Fruit fly (Drosophila melanogaster) whole organism, embryonic: ENCODE data around the gene Spn27A.
A peak's percentile ranks its signal among the peaks of the same experiment; 100 is the strongest.

Experiments used
- Asciz ChIP-seq: fragments of 200-800 bp; sonication (Bioruptor generic); optimal IDR thresholded peaks from 2 replicates; lab custom pipeline; 2017; ENCODE audit warnings: missing biosample characterization, mild to moderate bottlenecking, missing genetic modification characterization, missing genetic modification reagents
- Bteb2 ChIP-seq: fragments of 200-800 bp; sonication (Bioruptor generic); optimal IDR thresholded peaks from 2 replicates; lab custom pipeline; 2016; ENCODE audit warnings: missing biosample characterization, missing genetic modification characterization
- CG10543 ChIP-seq: fragments of 200-800 bp; sonication (Bioruptor generic); optimal IDR thresholded peaks from 3 replicates; lab custom pipeline; 2017; ENCODE audit warnings: missing biosample characterization, mild to moderate bottlenecking, missing genetic modification characterization, moderate library complexity
- CG12659 ChIP-seq: fragments of 200-800 bp; sonication (Bioruptor generic); optimal IDR thresholded peaks from 3 replicates; lab custom pipeline; 2017; ENCODE audit warnings: mild to moderate bottlenecking, missing biosample characterization, missing genetic modification reagents, missing genetic modification characterization
- CG13123 ChIP-seq: fragments of 200-800 bp; sonication (Bioruptor generic); optimal IDR thresholded peaks from 2 replicates; lab custom pipeline; 2016; ENCODE audit warnings: missing biosample characterization, missing genetic modification characterization
- CG13624 ChIP-seq: fragments of 200-800 bp; sonication (Bioruptor generic); optimal IDR thresholded peaks from 2 replicates; lab custom pipeline; 2016; ENCODE audit warnings: missing biosample characterization, missing genetic modification characterization
- CG15601 ChIP-seq: fragments of 200-800 bp; sonication (Bioruptor generic); optimal IDR thresholded peaks from 3 replicates; lab custom pipeline; 2019; ENCODE audit warnings: missing biosample characterization, mild to moderate bottlenecking, missing genetic modification characterization, moderate library complexity
- CG1603 ChIP-seq: fragments of 200-800 bp; sonication (Bioruptor generic); optimal IDR thresholded peaks from 2 replicates; lab custom pipeline; 2019; ENCODE audit warnings: missing biosample characterization, mild to moderate bottlenecking, missing genetic modification characterization, moderate library complexity
- CG17802 ChIP-seq: fragments of 200-800 bp; sonication (Bioruptor generic); optimal IDR thresholded peaks from 2 replicates; lab custom pipeline; 2018; ENCODE audit warnings: missing biosample characterization, mild to moderate bottlenecking, missing genetic modification characterization, moderate library complexity
- CG18764 ChIP-seq: fragments of 200-800 bp; sonication (Bioruptor generic); optimal IDR thresholded peaks from 3 replicates; lab custom pipeline; 2016; ENCODE audit warnings: missing biosample characterization, missing genetic modification characterization
- CG2120 ChIP-seq: fragments of 200-800 bp; sonication (Bioruptor generic); optimal IDR thresholded peaks from 3 replicates; lab custom pipeline; 2016; ENCODE audit warnings: missing biosample characterization, missing genetic modification characterization
- CG32532 ChIP-seq: fragments of 200-800 bp; sonication (Bioruptor generic); IDR thresholded peaks from 2 replicates; pipeline ENCODE4 v1.3.6; 2022; ENCODE audit warnings: missing biosample characterization, missing genetic modification characterization
- CG42726 ChIP-seq: fragments of 200-800 bp; sonication (Bioruptor generic); IDR thresholded peaks from 2 replicates; pipeline ENCODE4 v1.3.6; 2022; ENCODE audit warnings: missing biosample characterization, missing genetic modification characterization; ENCODE audit not compliant: partially characterized antibody
- CG43689 ChIP-seq: fragments of 200-800 bp; sonication (Bioruptor generic); IDR thresholded peaks from 2 replicates; pipeline ENCODE4 v1.3.6; 2022; ENCODE audit warnings: missing biosample characterization, missing genetic modification characterization
- CG4424 ChIP-seq: fragments of 200-800 bp; sonication (Bioruptor generic); optimal IDR thresholded peaks from 3 replicates; lab custom pipeline; 2016; ENCODE audit warnings: missing biosample characterization, missing genetic modification characterization
- CG7963 ChIP-seq: fragments of 200-800 bp; sonication (Bioruptor generic); IDR thresholded peaks from 3 replicates; pipeline ENCODE4 v1.3.6; 2022; ENCODE audit warnings: missing biosample characterization, missing genetic modification characterization; ENCODE audit not compliant: partially characterized antibody
- CG8290 ChIP-seq, 3 experiments: fragments of 200-800 bp; sonication (Bioruptor generic); optimal IDR thresholded peaks; 2 replicates each; lab custom pipeline; 2016 to 2019; ENCODE audit warnings: missing biosample characterization in 3 of 3, missing genetic modification characterization in 3 of 3, mild to moderate bottlenecking in 2 of 3, moderate library complexity in 1 of 3
- CG9817 ChIP-seq: fragments of 200-800 bp; sonication (Bioruptor generic); optimal IDR thresholded peaks from 2 replicates; lab custom pipeline; 2018; ENCODE audit warnings: missing biosample characterization, mild to moderate bottlenecking, missing genetic modification characterization, moderate library complexity
- CG9876 ChIP-seq: fragments of 200-800 bp; sonication (Bioruptor generic); optimal IDR thresholded peaks from 2 replicates; lab custom pipeline; 2016; ENCODE audit warnings: missing biosample characterization, missing genetic modification characterization
- CG9932 ChIP-seq: fragments of 200-800 bp; sonication (Bioruptor generic); IDR thresholded peaks from 2 replicates; pipeline ENCODE4 v1.3.6; 2022; ENCODE audit warnings: missing biosample characterization, missing genetic modification characterization
- CTCF ChIP-seq: fragments of 200-800 bp; sonication (Bioruptor generic); optimal IDR thresholded peaks from 2 replicates; lab custom pipeline; 2017; ENCODE audit warnings: missing biosample characterization, mild to moderate bottlenecking, missing genetic modification characterization, moderate library complexity
- Dek ChIP-seq: fragments of 200-800 bp; sonication (Bioruptor generic); optimal IDR thresholded peaks from 3 replicates; lab custom pipeline; 2019; ENCODE audit warnings: missing biosample characterization, mild to moderate bottlenecking, missing genetic modification characterization, moderate library complexity
- Dll ChIP-seq: fragments of 200-800 bp; sonication (Bioruptor generic); IDR thresholded peaks from 4 replicates; pipeline ENCODE4 v1.3.6; 2022; ENCODE audit warnings: missing biosample characterization, missing genetic modification characterization; ENCODE audit not compliant: partially characterized antibody
- Ets97D ChIP-seq: fragments of 200-800 bp; sonication (Bioruptor generic); optimal IDR thresholded peaks from 3 replicates; lab custom pipeline; 2016; ENCODE audit warnings: missing biosample characterization, missing genetic modification characterization
- GATAe ChIP-seq: fragments of 200-800 bp; sonication (Bioruptor generic); conservative IDR thresholded peaks from 2 replicates; pipeline ENCODE4 v1.3.6; 2022; ENCODE audit warnings: missing biosample characterization, missing genetic modification characterization
- HLH54F ChIP-seq: fragments of 200-800 bp; sonication (Bioruptor generic); optimal IDR thresholded peaks from 3 replicates; lab custom pipeline; 2016; ENCODE audit warnings: missing biosample characterization, missing genetic modification characterization
- HmgZ ChIP-seq: fragments of 200-800 bp; sonication (Bioruptor generic); optimal IDR thresholded peaks from 2 replicates; lab custom pipeline; 2018; ENCODE audit warnings: missing biosample characterization, mild to moderate bottlenecking, missing genetic modification characterization
- Hsf ChIP-seq: fragments of 200-800 bp; sonication (Bioruptor generic); optimal IDR thresholded peaks from 3 replicates; lab custom pipeline; 2016; ENCODE audit warnings: missing biosample characterization, missing genetic modification characterization
- Med ChIP-seq: fragments of 200-800 bp; sonication (Bioruptor generic); peaks from one replicate; lab custom pipeline; 2016; ENCODE audit warnings: missing biosample characterization, missing genetic modification characterization, mild to moderate bottlenecking, inconsistent platforms, moderate library complexity
- Pdp1 ChIP-seq, 2 experiments: fragments of 200-800 bp; sonication (Bioruptor generic); optimal IDR thresholded peaks; 3 replicates each; lab custom pipeline; 2016; ENCODE audit warnings: missing biosample characterization in 2 of 2, missing genetic modification characterization in 2 of 2, mild to moderate bottlenecking in 1 of 2, moderate library complexity in 1 of 2
- ato ChIP-seq: fragments of 200-800 bp; sonication (Bioruptor generic); IDR thresholded peaks from 2 replicates; pipeline ENCODE4 v1.3.6; 2022; ENCODE audit warnings: missing biosample characterization, missing genetic modification characterization; ENCODE audit not compliant: partially characterized antibody
- chinmo ChIP-seq: fragments of 200-800 bp; sonication (Bioruptor generic); IDR thresholded peaks from 4 replicates; pipeline ENCODE4 v1.3.6; 2022; ENCODE audit warnings: missing biosample characterization, missing genetic modification characterization; ENCODE audit not compliant: partially characterized antibody
- ci ChIP-seq: fragments of 200-800 bp; sonication (Bioruptor generic); IDR thresholded peaks from 3 replicates; pipeline ENCODE4 v1.3.6; 2022; ENCODE audit warnings: missing biosample characterization, missing genetic modification characterization
- dpn ChIP-seq, 2 experiments: fragments of 200-800 bp; sonication (Bioruptor generic); optimal IDR thresholded peaks; 3 replicates each; lab custom pipeline; 2016; ENCODE audit warnings: missing biosample characterization in 2 of 2, missing genetic modification characterization in 2 of 2
- gem ChIP-seq: fragments of 200-800 bp; sonication (Bioruptor generic); optimal IDR thresholded peaks from 2 replicates; lab custom pipeline; 2019; ENCODE audit warnings: missing biosample characterization, mild to moderate bottlenecking, missing genetic modification characterization, moderate library complexity
- hbn ChIP-seq: fragments of 200-800 bp; sonication (Bioruptor generic); IDR thresholded peaks from 2 replicates; pipeline ENCODE4 v1.3.6; 2022; ENCODE audit warnings: missing biosample characterization, missing genetic modification characterization; ENCODE audit not compliant: partially characterized antibody
- insv ChIP-seq, 2 experiments: fragments of 200-800 bp; sonication (Bioruptor generic); optimal IDR thresholded peaks; 3 replicates each; lab custom pipeline; 2016 to 2018; ENCODE audit warnings: missing biosample characterization in 2 of 2, missing genetic modification characterization in 2 of 2
- inv ChIP-seq: fragments of 200-800 bp; sonication (Bioruptor generic); IDR thresholded peaks from 2 replicates; pipeline ENCODE4 v1.3.6; 2022; ENCODE audit warnings: missing biosample characterization, missing genetic modification characterization; ENCODE audit not compliant: partially characterized antibody
- jing ChIP-seq: fragments of 200-800 bp; sonication (Bioruptor generic); optimal IDR thresholded peaks from 2 replicates; lab custom pipeline; 2018; ENCODE audit warnings: missing biosample characterization, mild to moderate bottlenecking, missing genetic modification characterization
- lilli ChIP-seq: fragments of 200-800 bp; sonication (Bioruptor generic); optimal IDR thresholded peaks from 3 replicates; lab custom pipeline; 2016; ENCODE audit warnings: missing biosample characterization, missing genetic modification characterization
- nmo ChIP-seq: fragments of 200-800 bp; sonication (Bioruptor generic); optimal IDR thresholded peaks from 2 replicates; lab custom pipeline; 2018; ENCODE audit warnings: missing biosample characterization, mild to moderate bottlenecking, missing genetic modification characterization, moderate library complexity
- peb ChIP-seq: fragments of 200-800 bp; sonication (Bioruptor generic); IDR thresholded peaks from 2 replicates; pipeline ENCODE4 v1.3.6; 2022; ENCODE audit warnings: missing biosample characterization, missing genetic modification characterization
- pzg ChIP-seq: fragments of 200-800 bp; sonication (Bioruptor generic); optimal IDR thresholded peaks from 3 replicates; lab custom pipeline; 2018; ENCODE audit warnings: missing biosample characterization, mild to moderate bottlenecking, missing genetic modification characterization, moderate library complexity
- sob ChIP-seq: fragments of 200-800 bp; sonication (Bioruptor generic); IDR thresholded peaks from 2 replicates; pipeline ENCODE4 v1.3.6; 2022; ENCODE audit warnings: missing biosample characterization, missing genetic modification characterization
- stwl ChIP-seq: fragments of 200-800 bp; sonication (Bioruptor generic); optimal IDR thresholded peaks from 3 replicates; lab custom pipeline; 2018; ENCODE audit warnings: missing biosample characterization, mild to moderate bottlenecking, missing genetic modification characterization, moderate library complexity
- tna ChIP-seq: fragments of 200-800 bp; sonication (Bioruptor generic); IDR thresholded peaks from 2 replicates; pipeline ENCODE4 v1.3.6; 2022; ENCODE audit warnings: missing biosample characterization, missing genetic modification characterization; ENCODE audit not compliant: partially characterized antibody
- unc-4 ChIP-seq: fragments of 200-800 bp; sonication (Bioruptor generic); IDR thresholded peaks from 2 replicates; pipeline ENCODE4 v1.3.6; 2022; ENCODE audit warnings: missing biosample characterization, missing genetic modification characterization; ENCODE audit not compliant: partially characterized antibody
- zfh2 ChIP-seq: fragments of 200-800 bp; sonication (Bioruptor generic); optimal IDR thresholded peaks from 2 replicates; lab custom pipeline; 2016; ENCODE audit warnings: missing biosample characterization, missing genetic modification characterization

Spn27A gene

DNA sequence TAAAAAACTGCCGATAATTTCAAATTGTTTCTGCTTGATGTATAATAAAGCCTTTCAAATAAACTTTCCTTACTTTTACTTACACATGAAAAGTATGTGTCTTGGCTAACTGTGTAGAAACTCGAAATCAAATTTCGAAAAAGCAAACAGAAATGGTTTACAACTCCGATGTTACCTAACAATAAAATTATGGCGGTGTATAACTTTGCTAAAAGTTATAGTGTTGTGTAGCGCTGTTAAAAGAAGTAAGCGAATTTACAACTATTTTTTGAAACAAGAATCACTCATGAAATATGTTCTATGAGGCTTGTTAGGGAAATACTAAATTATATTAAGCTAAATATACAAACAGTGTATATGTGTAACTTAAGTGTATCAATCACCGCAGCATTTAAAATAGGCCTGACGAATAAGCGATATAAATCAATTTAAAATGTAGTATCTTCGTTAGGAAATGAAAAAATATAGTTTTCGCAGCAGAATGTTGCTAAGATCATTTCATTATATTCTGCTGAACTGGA, 50.4 kb downstream of the Spn27A start, which contains the start of gene CG34345 (continued):
- TF ChIP-seq HLH54F (GFP tag; lab: Kevin White, UChicago) (peak; percentile 13), CG18764 (no peak), nmo (GFP tag; lab: Kevin White, UChicago) (peak; percentile 40), Dll (peak; percentile 59; the same call in 3 of the 4 replicates), tna (no peak), CG43689 (no peak), Bteb2 (GFP tag; lab: Kevin White, UChicago) (peak; percentile 13), CG13624 (GFP tag; lab: Kevin White, UChicago) (peak; percentile 40), HmgZ (tag; lab: Kevin White, UChicago) (peak; percentile 65), CG9932 (peak; percentile 31; the same call in 1 of the 2 replicates), peb (GFP tag; lab: Robert Waterston, UW) (no peak), inv (0 out of 2 replicates have a peak, but pooled peaks have one; percentile 15), CTCF (peak; percentile 85), chinmo (GFP tag; lab: Robert Waterston, UW) (peak; percentile 60; the same call in 1 of the 4 replicates), CG32532 (peak; percentile 30; the same call in 1 of the 2 replicates), unc-4 (GFP tag; lab: Robert Waterston, UW) (peak; percentile 61), Ets97D (GFP tag; lab: Kevin White, UChicago) (peak; percentile 86), CG2120 (GFP tag; lab: Kevin White, UChicago) (peak; percentile 50), CG10543 (GFP tag; lab: Kevin White, UChicago) (no peak), dpn (GFP tag; optimal IDR thresholded peaks at IDR 0.05; lab: Kevin White, UChicago) (peak; percentile 8 to 48), GATAe (no peak), CG1603 (tag; lab: Kevin White, UChicago) (peak; percentile 60), CG17802 (no peak), insv (GFP tag; optimal IDR thresholded peaks at IDR 0.05; lab: Kevin White, UChicago) (peak in 1 of 2 experiments; percentile 8), CG9817 (tag; lab: Kevin White, UChicago) (peak; percentile 4), ato (GFP tag; lab: Robert Waterston, UW) (peak; percentile 48; the same call in 1 of the 2 replicates), lilli (GFP tag; lab: Kevin White, UChicago) (peak; percentile 1), CG12659 (peak; percentile 2), Pdp1 (GFP tag; optimal IDR thresholded peaks at IDR 0.05; lab: Kevin White, UChicago) (peak in 1 of 2 experiments; percentile 97), CG42726 (GFP tag; lab: Robert Waterston, UW) (peak; percentile 48), CG4424 (GFP tag; lab: Kevin White, UChicago) (peak; percentile 6), pzg (GFP tag; lab: Kevin White, UChicago) (peak; percentile 43), Hsf (GFP tag; lab: Kevin White, UChicago) (peak; percentile 25), Med (GFP tag; lab: Kevin White, UChicago) (peak; percentile 90), Asciz (GFP tag; lab: Kevin White, UChicago) (no peak), CG15601 (tag; lab: Kevin White, UChicago) (peak; percentile 20), sob (GFP tag; lab: Robert Waterston, UW) (peak; percentile 41; the same call in 1 of the 2 replicates), CG7963 (GFP tag; lab: Robert Waterston, UW) (peak; percentile 24; the same call in 1 of the 3 replicates), stwl (peak; percentile 100), Dek (tag; lab: Kevin White, UChicago) (peak; percentile 58), CG9876 (peak; percentile 5), hbn (GFP tag; lab: Robert Waterston, UW) (peak; percentile 72), CG8290 (GFP tag; optimal IDR thresholded peaks at IDR 0.05; lab: Kevin White, UChicago) (peak; percentile 57), CG8290 (tag; optimal IDR thresholded peaks at IDR 0.05; lab: Kevin White, UChicago) (no peak), zfh2 (GFP tag; lab: Kevin White, UChicago) (peak; percentile 26), CG13123 (no peak), jing (no peak), gem (no peak), ci (GFP tag; lab: Robert Waterston, UW) (0 out of 3 replicates have a peak, but pooled peaks have one; percentile 16)
